Fruit fly (Drosophila melanogaster) whole organism: ENCODE results near the gene cindr.

ENCODE experiments used
- Dll ChIP-seq: fragments of >200 bp; optimal IDR thresholded peaks from 2 replicates; lab custom pipeline; 2017
- EcR ChIP-seq, 2 experiments: fragments of >200 bp; optimal IDR thresholded peaks; 2 replicates each; lab custom pipeline; 2017; ENCODE audit warnings: missing biosample characterization in 2 of 2, missing genetic modification characterization in 2 of 2, missing genetic modification reagents in 2 of 2
- pan ChIP-seq: fragments of >200 bp; optimal IDR thresholded peaks from 2 replicates; lab custom pipeline; 2017
- psq ChIP-seq: fragments of >200 bp; optimal IDR thresholded peaks from 2 replicates; lab custom pipeline; 2017
- usp ChIP-seq: fragments of >200 bp; optimal IDR thresholded peaks from 2 replicates; lab custom pipeline; 2017; ENCODE audit warnings: missing biosample characterization, missing genetic modification characterization, mixed read lengths

- TF ChIP-seq pan (lab: Kevin White, UChicago) (no peak), usp (GFP tag; lab: Kevin White, UChicago) (no peak), psq (lab: Kevin White, UChicago) (no peak), EcR (GFP tag; optimal IDR thresholded peaks at IDR 0.05; lab: Kevin White, UChicago) (peak in 1 of 2 experiments; percentile 25), Dll (lab: Kevin White, UChicago) (peak; percentile 38)
Measured at dm6 chr3R:30781661-30782120, 26.7 kb upstream of the cindr start.
